Fruit fly (Drosophila melanogaster) whole organism, prepupa: ENCODE results near the gene RnpS1.
A peak's percentile ranks its signal among the peaks of the same experiment; 100 is the strongest.

Experiments
- Blimp-1 ChIP-seq: fragments of 200-800 bp; sonication (Bioruptor generic); optimal IDR thresholded peaks from 3 replicates; lab custom pipeline; 2017; ENCODE audit warnings: missing biosample characterization, missing genetic modification characterization, mild to moderate bottlenecking, moderate library complexity, missing genetic modification reagents
- CG10631 ChIP-seq: fragments of 200-800 bp; sonication (Bioruptor generic); optimal IDR thresholded peaks from 2 replicates; lab custom pipeline; 2016; ENCODE audit warnings: missing biosample characterization, missing genetic modification characterization
- CG11902 ChIP-seq: fragments of 200-800 bp; sonication (Bioruptor generic); optimal IDR thresholded peaks from 3 replicates; lab custom pipeline; 2016; ENCODE audit warnings: missing biosample characterization, missing genetic modification characterization
- CG15336 ChIP-seq: fragments of 200-800 bp; sonication (Bioruptor generic); IDR thresholded peaks from 2 replicates; pipeline ENCODE4 v1.3.6; 2022; ENCODE audit warnings: missing biosample characterization, missing genetic modification characterization
- CG1621 ChIP-seq: fragments of 200-800 bp; sonication (Bioruptor generic); optimal IDR thresholded peaks from 3 replicates; lab custom pipeline; 2018; ENCODE audit warnings: missing biosample characterization, mild to moderate bottlenecking, missing genetic modification characterization
- CG16779 ChIP-seq: fragments of 200-800 bp; sonication (Bioruptor generic); optimal IDR thresholded peaks from 3 replicates; lab custom pipeline; 2017; ENCODE audit warnings: missing biosample characterization, mild to moderate bottlenecking, missing genetic modification characterization
- CG3032 ChIP-seq: fragments of 200-800 bp; optimal IDR thresholded peaks from 2 replicates; lab custom pipeline; 2019; ENCODE audit warnings: missing biosample characterization, mild to moderate bottlenecking, missing genetic modification characterization, moderate library complexity
- CG31627 ChIP-seq: fragments of 200-800 bp; sonication (Bioruptor generic); optimal IDR thresholded peaks from 3 replicates; lab custom pipeline; 2016; ENCODE audit warnings: missing biosample characterization, missing genetic modification characterization
- CG32006 ChIP-seq: fragments of 200-800 bp; sonication (Bioruptor generic); optimal IDR thresholded peaks from 3 replicates; lab custom pipeline; 2017; ENCODE audit warnings: missing biosample characterization, mild to moderate bottlenecking, missing genetic modification characterization
- CG34406 ChIP-seq: fragments of 200-800 bp; sonication (Bioruptor generic); optimal IDR thresholded peaks from 3 replicates; lab custom pipeline; 2016; ENCODE audit warnings: missing biosample characterization, missing genetic modification characterization
- CG3919 ChIP-seq: fragments of 200-800 bp; sonication (Bioruptor generic); optimal IDR thresholded peaks from 3 replicates; lab custom pipeline; 2016; ENCODE audit warnings: missing biosample characterization, missing genetic modification characterization
- CG6163 ChIP-seq: fragments of 200-800 bp; sonication (Bioruptor generic); IDR thresholded peaks from 3 replicates; pipeline ENCODE4 v1.3.6; 2022; ENCODE audit warnings: missing biosample characterization, missing genetic modification characterization
- CG6276 ChIP-seq: fragments of 200-800 bp; sonication (Bioruptor generic); optimal IDR thresholded peaks from 2 replicates; lab custom pipeline; 2017; ENCODE audit warnings: missing biosample characterization, mild to moderate bottlenecking, missing genetic modification characterization
- CG6792 ChIP-seq: fragments of 200-800 bp; sonication (Bioruptor generic); optimal IDR thresholded peaks from 3 replicates; lab custom pipeline; 2016; ENCODE audit warnings: missing biosample characterization, missing genetic modification characterization
- CG8119 ChIP-seq: fragments of 200-800 bp; sonication (Bioruptor generic); IDR thresholded peaks from 3 replicates; pipeline ENCODE4 v1.3.6; 2022; ENCODE audit warnings: missing biosample characterization, missing genetic modification characterization
- CG8632 ChIP-seq: fragments of 200-800 bp; sonication (Bioruptor generic); optimal IDR thresholded peaks from 3 replicates; lab custom pipeline; 2016; ENCODE audit warnings: missing biosample characterization, missing genetic modification characterization
- CG9139 ChIP-seq: fragments of 200-800 bp; sonication (Bioruptor generic); optimal IDR thresholded peaks from 3 replicates; lab custom pipeline; 2017; ENCODE audit warnings: missing biosample characterization, mild to moderate bottlenecking, missing genetic modification characterization
- Eip75B ChIP-seq: fragments of 200-800 bp; sonication (Bioruptor generic); optimal IDR thresholded peaks from 3 replicates; lab custom pipeline; 2016; ENCODE audit warnings: missing biosample characterization, missing genetic modification characterization
- Eip78C ChIP-seq: fragments of 200-800 bp; sonication (Bioruptor generic); peaks from one replicate; lab custom pipeline; 2016; ENCODE audit warnings: missing biosample characterization, missing genetic modification characterization
- Eip93F ChIP-seq: fragments of 200-800 bp; sonication (Bioruptor generic); optimal IDR thresholded peaks from 2 replicates; lab custom pipeline; 2016; ENCODE audit warnings: missing biosample characterization, mild to moderate bottlenecking, missing genetic modification characterization
- Ets96B ChIP-seq: fragments of 200-800 bp; optimal IDR thresholded peaks from 2 replicates; lab custom pipeline; 2019; ENCODE audit warnings: missing biosample characterization, mild to moderate bottlenecking, missing genetic modification characterization, moderate library complexity
- Hr38 ChIP-seq: sonication (Bioruptor generic); optimal IDR thresholded peaks from 2 replicates; lab custom pipeline; 2016; ENCODE audit warnings: missing biosample characterization, missing genetic modification characterization
- Hr39 ChIP-seq: fragments of 200-800 bp; sonication (Bioruptor generic); optimal IDR thresholded peaks from 2 replicates; lab custom pipeline; 2016; ENCODE audit warnings: missing biosample characterization, missing genetic modification characterization
- Hr4 ChIP-seq: fragments of 200-800 bp; sonication (Bioruptor generic); optimal IDR thresholded peaks from 3 replicates; lab custom pipeline; 2016; ENCODE audit warnings: missing biosample characterization, missing genetic modification characterization
- Lpt ChIP-seq: fragments of 200-800 bp; sonication (Bioruptor generic); optimal IDR thresholded peaks from 3 replicates; lab custom pipeline; 2016; ENCODE audit warnings: missing biosample characterization, missing genetic modification characterization
- Sox102F ChIP-seq: fragments of 200-800 bp; sonication (Bioruptor generic); optimal IDR thresholded peaks from 2 replicates; lab custom pipeline; 2016; ENCODE audit warnings: missing biosample characterization, mild to moderate bottlenecking, missing genetic modification characterization
- Sox14 ChIP-seq: fragments of 200-800 bp; sonication (Bioruptor generic); optimal IDR thresholded peaks from 3 replicates; lab custom pipeline; 2016; ENCODE audit warnings: missing biosample characterization, missing genetic modification characterization
- Sox15 ChIP-seq: fragments of 200-800 bp; sonication (Bioruptor generic); optimal IDR thresholded peaks from 3 replicates; lab custom pipeline; 2016; ENCODE audit warnings: missing biosample characterization, missing genetic modification characterization
- achi ChIP-seq: fragments of 200-800 bp; sonication (Bioruptor generic); optimal IDR thresholded peaks from 3 replicates; lab custom pipeline; 2016; ENCODE audit warnings: missing biosample characterization, missing genetic modification characterization
- acj6 ChIP-seq: fragments of 200-800 bp; sonication (Bioruptor generic); optimal IDR thresholded peaks from 3 replicates; lab custom pipeline; 2016; ENCODE audit warnings: missing biosample characterization, missing genetic modification characterization
- cyc ChIP-seq: fragments of 200-800 bp; sonication (Bioruptor generic); optimal IDR thresholded peaks from 3 replicates; lab custom pipeline; 2016; ENCODE audit warnings: missing biosample characterization, missing genetic modification characterization
- dac ChIP-seq: fragments of 200-800 bp; sonication (Bioruptor generic); optimal IDR thresholded peaks from 2 replicates; lab custom pipeline; 2017; ENCODE audit warnings: missing biosample characterization, mild to moderate bottlenecking, missing genetic modification characterization
- dsx ChIP-seq: fragments of 200-800 bp; optimal IDR thresholded peaks from 3 replicates; lab custom pipeline; 2019; ENCODE audit warnings: missing biosample characterization, mild to moderate bottlenecking, missing genetic modification characterization, moderate library complexity; ENCODE audit not compliant: poor library complexity, severe bottlenecking
- eg ChIP-seq: fragments of 200-800 bp; sonication (Bioruptor generic); IDR thresholded peaks from 3 replicates; pipeline ENCODE4 v1.3.6; 2022; ENCODE audit warnings: missing biosample characterization, missing genetic modification characterization
- esn ChIP-seq: fragments of 200-800 bp; sonication (Bioruptor generic); optimal IDR thresholded peaks from 2 replicates; lab custom pipeline; 2016; ENCODE audit warnings: missing biosample characterization, mild to moderate bottlenecking, missing genetic modification characterization, moderate library complexity
- lz ChIP-seq: fragments of 200-800 bp; sonication (Bioruptor generic); optimal IDR thresholded peaks from 3 replicates; lab custom pipeline; 2016; ENCODE audit warnings: missing biosample characterization, missing genetic modification characterization
- spab ChIP-seq: fragments of 200-800 bp; sonication (Bioruptor generic); optimal IDR thresholded peaks from 2 replicates; lab custom pipeline; 2017; ENCODE audit warnings: missing biosample characterization, mild to moderate bottlenecking, missing genetic modification characterization, missing genetic modification reagents
- topi ChIP-seq: fragments of 200-800 bp; sonication (Bioruptor generic); optimal IDR thresholded peaks from 3 replicates; lab custom pipeline; 2016; ENCODE audit warnings: missing biosample characterization, missing genetic modification characterization
- vri ChIP-seq: fragments of 200-800 bp; sonication (Bioruptor generic); optimal IDR thresholded peaks from 3 replicates; lab custom pipeline; 2016; ENCODE audit warnings: missing biosample characterization, mild to moderate bottlenecking, missing genetic modification characterization

Gene RnpS1

dm6 chr3R:9555334-9555974, 3.6 kb downstream of the RnpS1 start, which contains the start of the genes CG9386 and BckdhA (continued):
- TF ChIP-seq dac (GFP tag; lab: Kevin White, UChicago) (no peak), Sox14 (peak; percentile 25), dsx (GFP tag; lab: Kevin White, UChicago) (no peak), Hr39 (peak; percentile 44), Eip78C (GFP tag; lab: Kevin White, UChicago) (peak; percentile 84), Hr38 (GFP tag; lab: Kevin White, UChicago) (no peak), Eip93F (GFP tag; lab: Kevin White, UChicago) (no peak), CG6163 (GFP tag; lab: Robert Waterston, UW) (no peak), cyc (GFP tag; lab: Kevin White, UChicago) (peak; percentile 38), CG9139 (GFP tag; lab: Kevin White, UChicago) (no peak), achi (GFP tag; lab: Kevin White, UChicago) (peak; percentile 40), Hr4 (no peak), spab (GFP tag; lab: Kevin White, UChicago) (no peak), CG3032 (tag; lab: Kevin White, UChicago) (peak; percentile 27)

dm6 chr3R:9559413-9560014, 7.7 kb downstream of the RnpS1 start, which contains the start of the genes AP-1mu and MBD-like:
AP-1mu (minus strand) TSS chr3R:9559525.
MBD-like (plus strand) TSS chr3R:9559760.
- TF ChIP-seq Sox102F (no peak), dac (GFP tag; lab: Kevin White, UChicago) (no peak), CG6163 (GFP tag; lab: Robert Waterston, UW) (0 out of 3 replicates have a peak, but pooled peaks have one; percentile 36), Eip75B (no peak), CG1621 (tag; lab: Kevin White, UChicago) (peak; percentile 58), Sox14 (peak; percentile 78), Hr39 (peak; percentile 75), CG6792 (GFP tag; lab: Kevin White, UChicago) (peak; percentile 45), CG8632 (GFP tag; lab: Kevin White, UChicago) (no peak), CG15336 (GFP tag; lab: Robert Waterston, UW) (0 out of 2 replicates have a peak, but pooled peaks have one; percentile 13), Lpt (GFP tag; lab: Kevin White, UChicago) (no peak), CG3919 (GFP tag; lab: Kevin White, UChicago) (peak; percentile 67), Ets96B (tag; lab: Kevin White, UChicago) (peak; percentile 41), achi (GFP tag; lab: Kevin White, UChicago) (peak; percentile 58), CG16779 (no peak), topi (peak; percentile 67), Blimp-1 (peak; percentile 31), CG3032 (tag; lab: Kevin White, UChicago) (peak; percentile 68), CG34406 (GFP tag; lab: Kevin White, UChicago) (peak; percentile 41), CG32006 (GFP tag; lab: Kevin White, UChicago) (no peak), Sox15 (GFP tag; lab: Kevin White, UChicago) (peak; percentile 34), acj6 (GFP tag; lab: Kevin White, UChicago) (peak; percentile 67), eg (GFP tag; lab: Robert Waterston, UW) (peak; percentile 61; the same call in 2 of the 3 replicates), lz (GFP tag; lab: Kevin White, UChicago) (peak; percentile 78), CG8119 (0 out of 3 replicates have a peak, but pooled peaks have one; percentile 36), CG10631 (GFP tag; lab: Kevin White, UChicago) (peak; percentile 72), cyc (GFP tag; lab: Kevin White, UChicago) (peak; percentile 75), CG6276 (GFP tag; lab: Kevin White, UChicago) (no peak), CG11902 (GFP tag; lab: Kevin White, UChicago) (peak; percentile 42), CG31627 (peak; percentile 82), Hr4 (no peak), esn (peak; percentile 73), vri (peak; percentile 52)
